Worm (Caenorhabditis elegans) whole organism, L4 larva: ENCODE results near the gene Y46H3C.5.
"Not testable (repeated sequence)": the region's sequence is repeated elsewhere in the genome, so short reads cannot be mapped to it uniquely, and the experiment has no call there.

Experiments used
- aly-2 ChIP-seq: sonication (generic microtip); optimal IDR thresholded peaks from 2 replicates; lab custom pipeline; 2018; ENCODE audit warnings: missing biosample characterization, missing genetic modification characterization
- ama-1 ChIP-seq: fragments of 150-350 bp; optimal IDR thresholded peaks from 2 replicates; lab custom pipeline; 2014; ENCODE audit warnings: inconsistent platforms, mixed read lengths
- arid-1 ChIP-seq: fragments of 200-800 bp; sonication (Bioruptor generic); conservative IDR thresholded peaks from 2 replicates; pipeline ENCODE4 v1.3.6; 2022; ENCODE audit warnings: missing genetic modification reagents, missing genetic modification characterization, missing compliant biosample characterization
- nhr-10 ChIP-seq: fragments of 150-350 bp; optimal IDR thresholded peaks from 2 replicates; lab custom pipeline; 2014; ENCODE audit warnings: missing biosample characterization, missing genetic modification characterization
- nhr-77 ChIP-seq: fragments of 150-350 bp; optimal IDR thresholded peaks from 2 replicates; lab custom pipeline; 2014; ENCODE audit warnings: missing biosample characterization, missing genetic modification characterization
- unc-62 ChIP-seq, 3 experiments: fragments of 150-350 bp in 1 of 3; sonication (generic microtip); optimal IDR thresholded peaks in 2 of 3; peaks in 1 of 3; 1 replicate in 1 of 3; 2 replicates in 2 of 3; lab custom pipeline; 2014 to 2017; ENCODE audit warnings: missing biosample characterization in 3 of 3, missing genetic modification characterization in 3 of 3, missing genetic modification reagents in 3 of 3, missing genotype in 1 of 3
- zag-1 ChIP-seq: fragments of 150-350 bp; optimal IDR thresholded peaks from 2 replicates; lab custom pipeline; 2014; ENCODE audit warnings: missing biosample characterization, missing genetic modification characterization

DNA sequence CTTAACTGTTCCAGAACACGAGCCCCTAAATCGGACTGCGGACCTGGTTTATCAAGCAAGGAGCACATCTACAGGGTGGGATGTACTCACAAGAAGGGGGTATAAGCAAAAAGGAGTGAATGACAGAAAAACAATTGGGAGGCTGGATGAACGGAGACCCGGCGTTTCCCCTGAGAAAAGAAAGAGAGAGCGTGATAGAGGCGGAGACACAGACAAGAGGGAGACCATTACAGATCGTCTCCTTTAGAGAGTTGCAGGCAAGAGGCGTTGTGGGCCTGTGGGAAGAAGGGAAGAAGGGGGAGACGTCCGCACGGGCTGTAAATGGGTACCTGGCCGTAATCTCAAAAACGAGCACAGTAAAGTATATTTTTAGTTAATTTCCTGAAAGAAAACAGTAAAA lies 1.6 kb upstream of the Y46H3C.5 start, which contains the start of gene Y46H3C.7:
- not testable (repeated sequence) for TF ChIP-seq unc-62 (GFP tag; optimal IDR thresholded peaks at IDR 0.05 in 1 of 2; lab: Kevin White, UChicago); unc-62 (tag; optimal IDR thresholded peaks at IDR 0.05; lab: Kevin White, UChicago); ama-1 (lab: Kevin White, UChicago); nhr-10 (tag; lab: Kevin White, UChicago); aly-2; zag-1 (tag; lab: Kevin White, UChicago); arid-1 (GFP tag; lab: Robert Waterston, UW); nhr-77 (tag; lab: Kevin White, UChicago)
